Worm (Caenorhabditis elegans) whole organism, early embryonic: ENCODE measurements around the gene F22E5.12.

Experiments
- B0310.2 ChIP-seq: sonication (generic microtip); optimal IDR thresholded peaks from 2 replicates; lab custom pipeline; 2016; ENCODE audit warnings: mild to moderate bottlenecking, missing genetic modification characterization, missing compliant biosample characterization
- F13C5.2 ChIP-seq: sonication (generic microtip); optimal IDR thresholded peaks from 2 replicates; lab custom pipeline; 2017; ENCODE audit warnings: mild to moderate bottlenecking, missing genetic modification characterization, inconsistent platforms, missing compliant biosample characterization
- aly-1 ChIP-seq: sonication (generic microtip); optimal IDR thresholded peaks from 2 replicates; lab custom pipeline; 2016; ENCODE audit warnings: missing genetic modification characterization, missing compliant biosample characterization
- ama-1 ChIP-seq: fragments of 150-350 bp; optimal IDR thresholded peaks from 2 replicates; lab custom pipeline; 2014
- ceh-13 ChIP-seq: fragments of 200-800 bp; sonication (Bioruptor generic); optimal IDR thresholded peaks from 2 replicates; lab custom pipeline; 2018; ENCODE audit warnings: mild to moderate bottlenecking, missing genetic modification characterization, missing compliant biosample characterization
- ceh-36 ChIP-seq: sonication (generic microtip); optimal IDR thresholded peaks from 2 replicates; lab custom pipeline; 2016; ENCODE audit warnings: missing genetic modification characterization, inconsistent platforms, missing compliant biosample characterization
- ets-7 ChIP-seq: sonication (generic microtip); optimal IDR thresholded peaks from 2 replicates; lab custom pipeline; 2016; ENCODE audit warnings: missing genotype, missing genetic modification characterization, missing compliant biosample characterization
- flt-1 ChIP-seq: fragments of 200-800 bp; sonication (Bioruptor generic); IDR thresholded peaks from 2 replicates; pipeline ENCODE4 v1.3.6; 2022; ENCODE audit warnings: missing genetic modification characterization, missing compliant biosample characterization
- hmbx-1 ChIP-seq: sonication (generic microtip); optimal IDR thresholded peaks from 2 replicates; lab custom pipeline; 2016; ENCODE audit warnings: mild to moderate bottlenecking, missing genetic modification characterization, missing compliant biosample characterization
- hmg-4 ChIP-seq: fragments of 200-800 bp; sonication (Bioruptor generic); optimal IDR thresholded peaks from 2 replicates; lab custom pipeline; 2018; ENCODE audit warnings: mild to moderate bottlenecking, missing genetic modification characterization, missing compliant biosample characterization
- hnd-1 ChIP-seq: sonication (generic microtip); optimal IDR thresholded peaks from 2 replicates; lab custom pipeline; 2016; ENCODE audit warnings: missing genetic modification characterization, missing compliant biosample characterization
- pes-1 ChIP-seq: fragments of 200-800 bp; sonication (Bioruptor generic); IDR thresholded peaks from 2 replicates; pipeline ENCODE4 v1.3.6; 2022; ENCODE audit warnings: missing genetic modification reagents, missing genetic modification characterization, missing compliant biosample characterization
- scrt-1 ChIP-seq: fragments of 200-800 bp; sonication (Bioruptor generic); IDR thresholded peaks from 2 replicates; pipeline ENCODE4 v1.3.6; 2022; ENCODE audit warnings: missing genetic modification characterization, missing compliant biosample characterization
- sea-1 ChIP-seq: fragments of 200-800 bp; sonication (Bioruptor generic); conservative IDR thresholded peaks from 2 replicates; pipeline ENCODE4 v1.3.6; 2022; ENCODE audit warnings: missing genetic modification characterization, missing compliant biosample characterization
- tbx-11 ChIP-seq: fragments of 200-800 bp; sonication (Bioruptor generic); IDR thresholded peaks from 2 replicates; pipeline ENCODE4 v1.3.6; 2022; ENCODE audit warnings: missing genetic modification characterization, missing compliant biosample characterization
- tbx-37 ChIP-seq: fragments of 200-800 bp; sonication (Bioruptor generic); conservative IDR thresholded peaks from 2 replicates; pipeline ENCODE4 v1.3.6; 2022; ENCODE audit warnings: missing genetic modification reagents, missing genetic modification characterization, missing compliant biosample characterization
- tra-4 ChIP-seq: sonication (generic microtip); optimal IDR thresholded peaks from 2 replicates; lab custom pipeline; 2017; ENCODE audit warnings: missing genetic modification characterization, missing compliant biosample characterization

Gene F22E5.12

DNA sequence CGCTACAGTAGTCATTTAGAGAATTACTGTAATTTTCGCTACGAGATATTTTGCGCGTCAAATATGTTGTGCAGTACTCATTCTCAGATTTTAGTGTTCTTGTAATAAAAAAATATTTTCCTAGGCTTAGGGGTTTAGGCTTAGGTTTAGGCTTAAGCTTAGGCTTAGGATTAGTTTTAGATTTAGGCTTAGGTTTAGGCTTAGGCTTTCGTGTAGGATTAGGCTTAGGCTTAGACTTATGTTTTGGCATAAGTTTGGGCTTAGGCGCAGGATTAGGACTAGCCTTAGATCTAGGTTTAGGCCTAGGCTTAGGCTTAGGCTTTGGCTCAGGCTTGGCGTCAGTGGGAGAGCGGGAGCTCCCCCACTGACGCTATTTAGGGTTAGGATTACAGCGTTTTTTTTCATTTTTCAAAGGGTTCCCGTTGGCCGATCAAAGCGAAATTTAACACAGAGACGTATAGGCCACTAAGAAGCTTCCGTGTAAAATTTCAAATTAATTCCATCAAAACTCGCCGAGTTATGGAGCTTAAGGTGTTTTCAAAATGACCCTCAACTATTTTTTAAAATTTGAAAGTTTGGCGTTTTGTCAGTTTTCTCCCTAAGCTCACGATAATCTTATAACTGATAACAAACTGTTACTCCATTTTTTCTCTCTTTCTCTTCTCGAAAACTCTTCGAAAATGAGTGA, 7.1 kb downstream of the F22E5.12 start, which contains the start of gene F22E5.8:
F22E5.8 (plus strand) TSS at position 638 of the 688 bp plus-strand sequence.
- 0 out of 2 replicates have a peak, but pooled peaks have one; percentile 10 for TF ChIP-seq pes-1 (GFP tag; lab: Robert Waterston, UW)
- peak; percentile 58 for TF ChIP-seq ceh-36 (tag; lab: Kevin White, UChicago)

DNA sequence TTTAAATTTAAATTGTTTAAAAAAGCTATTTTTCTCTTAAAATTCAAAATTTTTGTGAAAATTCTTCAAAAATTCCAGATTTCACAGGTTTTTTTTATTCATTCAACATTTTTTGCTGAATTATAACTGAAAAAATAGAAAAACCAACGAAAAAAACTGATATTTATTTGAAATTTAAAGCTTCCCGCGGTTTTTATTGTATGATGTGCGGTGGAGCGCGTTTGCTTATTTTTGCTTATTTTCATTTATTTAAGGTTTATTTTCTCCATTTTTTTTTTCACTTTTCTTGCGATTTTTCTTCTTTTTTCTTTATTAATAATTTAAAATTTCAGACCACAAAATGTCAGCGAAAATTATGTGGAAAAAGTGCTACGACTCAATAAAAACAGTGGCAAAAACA, 8.6 kb downstream of the F22E5.12 start, which contains the start of gene F22E5.9:
F22E5.9 (plus strand) TSS at position 327 of the 400 bp plus-strand sequence.
- TF ChIP-seq aly-1 (tag; lab: Kevin White, UChicago) (no peak), tbx-37 (GFP tag; lab: Robert Waterston, UW) (no peak), tbx-11 (no peak), B0310.2 (tag; lab: Kevin White, UChicago) (no peak), tra-4 (tag; lab: Kevin White, UChicago) (no peak), hmg-4 (GFP tag; lab: Kevin White, UChicago) (no peak)

DNA sequence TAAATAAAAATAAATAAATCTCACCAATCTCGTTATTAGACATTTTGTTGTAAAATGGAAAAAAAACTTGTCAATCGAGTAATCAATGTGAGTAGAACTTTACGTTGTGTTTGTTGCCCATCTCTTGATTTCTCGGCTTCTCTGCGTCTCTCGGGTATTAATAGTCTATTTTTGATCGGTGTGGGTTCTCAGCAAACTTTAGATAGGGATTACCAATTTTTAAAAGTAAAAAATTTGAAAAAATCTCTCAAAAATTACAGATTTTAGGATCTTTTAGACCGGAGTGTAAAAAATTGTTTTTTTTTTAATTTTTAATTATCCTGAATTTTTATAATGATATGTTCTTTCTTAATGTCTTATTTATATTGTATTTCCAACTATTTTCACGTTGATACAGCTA, 9.3 kb downstream of the F22E5.12 start, which contains the start of gene F22E5.21:
F22E5.21 (minus strand) TSS at position 101 of the 400 bp plus-strand sequence.
- TF ChIP-seq ets-7 (tag; lab: Kevin White, UChicago) (no peak), hmbx-1 (no peak), ceh-13 (no peak), aly-1 (tag; lab: Kevin White, UChicago) (no peak), tbx-11 (no peak), ceh-36 (tag; lab: Kevin White, UChicago) (no peak), tra-4 (tag; lab: Kevin White, UChicago) (no peak), tbx-37 (GFP tag; lab: Robert Waterston, UW) (no peak), hnd-1 (tag; lab: Kevin White, UChicago) (no peak)

DNA sequence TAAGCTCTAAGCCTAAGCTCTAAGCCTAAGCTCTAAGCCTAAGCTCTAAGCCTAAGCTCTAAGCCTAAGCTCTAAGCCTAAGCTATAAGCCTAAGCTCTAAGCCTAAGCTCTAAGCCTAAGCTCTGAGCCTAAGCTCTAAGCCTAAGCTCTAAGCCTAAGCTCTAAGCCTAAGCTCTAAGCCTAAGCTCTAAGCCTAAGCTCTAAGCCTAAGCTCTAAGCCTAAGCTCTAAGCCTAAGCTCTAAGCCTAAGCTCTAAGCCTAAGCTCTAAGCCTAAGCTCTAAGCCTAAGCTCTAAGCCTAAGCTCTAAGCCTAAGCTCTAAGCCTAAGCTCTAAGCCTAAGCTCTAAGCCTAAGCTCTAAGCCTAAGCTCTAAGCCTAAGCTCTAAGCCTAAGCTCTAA, 14.5 kb downstream of the F22E5.12 start:
- peak; percentile 76 for TF ChIP-seq ceh-36 (tag; lab: Kevin White, UChicago)

DNA sequence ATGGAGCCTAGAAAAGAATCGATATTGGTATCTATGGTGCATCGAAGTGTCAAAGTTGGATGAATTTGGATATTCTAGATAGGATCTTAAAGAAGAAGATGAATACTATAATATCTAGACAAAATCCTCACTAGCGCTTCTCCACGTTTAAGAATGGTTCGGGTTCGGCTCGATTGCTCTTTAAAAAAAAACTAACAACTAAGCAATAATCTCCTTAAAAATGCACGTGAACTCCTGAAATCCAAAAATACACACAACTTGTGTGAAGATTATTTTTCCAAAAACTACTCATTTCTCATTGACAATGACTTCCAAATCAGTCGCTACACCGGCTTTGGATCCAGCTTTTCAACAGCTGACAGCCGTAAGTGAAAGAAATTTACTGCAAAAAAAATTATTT, 15.5 kb downstream of the F22E5.12 start, which contains the start of gene D2062.1:
D2062.1 (plus strand) TSS at position 301 of the 400 bp plus-strand sequence.
- no peak for TF ChIP-seq hmbx-1
- no peak for TF ChIP-seq sea-1 (GFP tag; lab: Robert Waterston, UW)
- TF ChIP-seq ama-1, result no peak
- TF ChIP-seq ceh-36 (tag; lab: Kevin White, UChicago), result no peak
- no peak for TF ChIP-seq pes-1 (GFP tag; lab: Robert Waterston, UW)
- no peak for TF ChIP-seq hnd-1 (tag; lab: Kevin White, UChicago)
- TF ChIP-seq tbx-37 (GFP tag; lab: Robert Waterston, UW), result no peak
- TF ChIP-seq scrt-1, result no peak
- no peak for TF ChIP-seq flt-1
- TF ChIP-seq tra-4 (tag; lab: Kevin White, UChicago), result no peak
- no peak for TF ChIP-seq B0310.2 (tag; lab: Kevin White, UChicago)
- no peak for TF ChIP-seq aly-1 (tag; lab: Kevin White, UChicago)
- TF ChIP-seq F13C5.2 (tag; lab: Kevin White, UChicago), result no peak

DNA sequence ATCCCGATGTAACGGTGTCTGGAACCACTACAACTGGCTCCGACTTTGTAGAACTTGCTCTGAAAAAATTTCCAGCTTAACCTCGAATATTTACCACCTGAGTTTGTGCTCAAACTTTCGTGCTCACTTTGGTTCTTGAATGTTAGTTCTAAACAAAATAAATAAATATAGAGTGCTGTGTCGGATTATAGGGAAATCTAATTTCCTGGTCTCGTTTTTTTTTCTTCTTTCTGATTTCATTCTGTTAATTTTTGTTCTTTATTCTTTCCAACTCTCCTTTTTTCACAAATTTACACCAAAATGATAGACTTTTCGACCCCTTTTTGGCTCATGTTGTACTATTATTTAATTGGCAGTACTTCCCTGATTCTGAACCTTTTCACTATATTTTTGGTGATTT, 17.4 kb downstream of the F22E5.12 start, which contains the start of gene sri-37:
sri-37 (plus strand) TSS at position 301 of the 400 bp plus-strand sequence.
- TF ChIP-seq flt-1 (no peak), ets-7 (tag; lab: Kevin White, UChicago) (no peak), aly-1 (tag; lab: Kevin White, UChicago) (no peak), hmbx-1 (no peak), ama-1 (no peak), pes-1 (GFP tag; lab: Robert Waterston, UW) (no peak), sea-1 (GFP tag; lab: Robert Waterston, UW) (no peak), scrt-1 (no peak), tbx-37 (GFP tag; lab: Robert Waterston, UW) (no peak), tbx-11 (no peak), hmg-4 (GFP tag; lab: Kevin White, UChicago) (no peak), F13C5.2 (tag; lab: Kevin White, UChicago) (no peak), tra-4 (tag; lab: Kevin White, UChicago) (no peak), ceh-13 (no peak), ceh-36 (tag; lab: Kevin White, UChicago) (no peak), hnd-1 (tag; lab: Kevin White, UChicago) (no peak), B0310.2 (tag; lab: Kevin White, UChicago) (no peak)

DNA sequence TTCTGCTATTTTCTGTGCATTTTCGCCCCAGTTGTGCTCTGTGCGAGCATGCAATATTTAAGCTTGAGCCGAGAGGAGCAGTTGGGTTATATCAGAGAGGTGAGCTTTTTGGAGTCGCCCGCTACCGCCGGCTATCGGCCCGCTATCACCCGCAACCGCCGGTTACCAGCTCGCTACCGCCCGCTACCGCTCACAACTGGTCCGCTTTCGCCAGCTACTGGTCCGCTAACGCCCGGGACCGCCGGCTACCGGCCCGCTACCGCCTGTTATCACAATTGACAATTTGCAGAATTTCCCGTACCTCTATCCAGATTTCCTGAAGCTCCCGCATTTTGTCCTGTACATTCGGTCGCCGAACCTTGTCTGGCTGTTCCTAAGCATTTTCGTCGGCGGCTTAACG, 18.3 kb downstream of the F22E5.12 start:
- TF ChIP-seq flt-1, result no peak
- no peak for TF ChIP-seq ceh-13
- no peak for TF ChIP-seq hnd-1 (tag; lab: Kevin White, UChicago)
- no peak for TF ChIP-seq sea-1 (GFP tag; lab: Robert Waterston, UW)
- TF ChIP-seq F13C5.2 (tag; lab: Kevin White, UChicago), result no peak
- no peak for TF ChIP-seq tbx-37 (GFP tag; lab: Robert Waterston, UW)
- TF ChIP-seq ama-1, result no peak
- TF ChIP-seq scrt-1, result no peak

DNA sequence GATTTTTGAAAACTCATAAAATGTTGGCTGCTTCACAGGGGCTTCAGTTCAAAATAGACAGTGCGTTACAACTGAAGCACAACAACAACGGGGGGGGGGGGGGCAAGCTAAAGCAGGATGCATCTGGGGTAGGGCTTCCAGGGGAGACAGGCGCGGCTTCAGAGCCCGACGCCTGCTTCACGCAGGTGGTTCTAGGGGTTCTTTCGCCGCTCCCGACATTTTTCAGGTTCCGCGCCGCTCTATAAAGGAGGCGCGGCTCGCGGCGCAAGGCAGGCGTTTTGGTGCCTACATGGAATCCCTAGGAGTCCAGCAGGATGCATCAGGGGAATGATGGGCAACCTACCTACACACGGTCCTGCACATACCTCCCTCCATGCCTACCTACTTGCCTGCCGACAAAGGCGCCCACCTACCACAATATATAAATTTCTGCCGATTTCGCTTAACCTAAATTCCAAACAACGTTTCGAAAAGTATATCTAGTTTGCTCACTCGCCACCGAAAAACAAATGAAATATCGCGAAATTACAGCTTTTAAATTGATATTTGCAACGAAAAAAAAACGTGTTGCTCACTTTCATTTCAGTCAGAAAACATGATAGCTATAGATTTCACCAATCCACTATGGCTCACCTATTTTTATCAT, 19.4 kb downstream of the F22E5.12 start, which contains the start of gene sri-71:
sri-71 (plus strand) TSS at position 596 of the 646 bp plus-strand sequence.
- TF ChIP-seq ceh-36 (tag; lab: Kevin White, UChicago) (no peak), flt-1 (no peak), tbx-11 (no peak), B0310.2 (tag; lab: Kevin White, UChicago) (no peak), tbx-37 (GFP tag; lab: Robert Waterston, UW) (no peak), ets-7 (tag; lab: Kevin White, UChicago) (no peak), tra-4 (tag; lab: Kevin White, UChicago) (no peak), sea-1 (GFP tag; lab: Robert Waterston, UW) (no peak), ceh-13 (no peak), scrt-1 (no peak), hmbx-1 (no peak), hnd-1 (tag; lab: Kevin White, UChicago) (no peak), ama-1 (no peak), aly-1 (tag; lab: Kevin White, UChicago) (no peak), F13C5.2 (tag; lab: Kevin White, UChicago) (no peak)
